Fruit fly (Drosophila melanogaster): ENCODE results near the gene CG13917.

- TF ChIP-seq psq (optimal IDR thresholded peaks at IDR 0.05) (no peak), Myc (optimal IDR thresholded peaks at IDR 0.05) (no peak), Sin3A (optimal IDR thresholded peaks at IDR 0.05) (no peak)
Observed at dm6 chr3L:1592822-1593452, 16.4 kb downstream of the CG13917 start.
